Fruit fly (Drosophila melanogaster): ENCODE measurements around the gene Sras.

dm6 chr3L:5553717-5554116, 9.9 kb upstream of the Sras start:
- no peak for TF ChIP-seq psq (optimal IDR thresholded peaks at IDR 0.05)
- TF ChIP-seq Dll (optimal IDR thresholded peaks at IDR 0.05): no peak
- no peak for TF ChIP-seq pan (optimal IDR thresholded peaks at IDR 0.05)

Measured in whole organism.